Fruit fly (Drosophila melanogaster) whole organism, embryonic: ENCODE measurements around the gene CG14054.

Experiments
- ATbp ChIP-seq: fragments of 200-800 bp; sonication (Bioruptor generic); optimal IDR thresholded peaks from 2 replicates; lab custom pipeline; 2017; ENCODE audit warnings: missing biosample characterization, mild to moderate bottlenecking, missing genetic modification characterization, missing genetic modification reagents
- CG11723 ChIP-seq: fragments of 200-800 bp; sonication (Bioruptor generic); optimal IDR thresholded peaks from 2 replicates; lab custom pipeline; 2017; ENCODE audit warnings: missing biosample characterization, mild to moderate bottlenecking, missing genetic modification characterization
- CG13287 ChIP-seq: fragments of 200-800 bp; sonication (Bioruptor generic); IDR thresholded peaks from 2 replicates; pipeline ENCODE4 v1.3.6; 2022; ENCODE audit warnings: missing biosample characterization, missing genetic modification characterization; ENCODE audit not compliant: partially characterized antibody
- CG6689 ChIP-seq: fragments of 200-800 bp; sonication (Bioruptor generic); IDR thresholded peaks from 2 replicates; pipeline ENCODE4 v1.3.6; 2022; ENCODE audit warnings: missing biosample characterization, missing genetic modification characterization
- CG6791 ChIP-seq: fragments of 200-800 bp; sonication (Bioruptor generic); IDR thresholded peaks from 3 replicates; pipeline ENCODE4 v1.3.6; 2022; ENCODE audit warnings: missing biosample characterization, missing genetic modification characterization; ENCODE audit not compliant: partially characterized antibody
- CG9215 ChIP-seq: fragments of 200-800 bp; sonication (Bioruptor generic); IDR thresholded peaks from 2 replicates; pipeline ENCODE4 v1.3.6; 2022; ENCODE audit warnings: missing biosample characterization, missing genetic modification characterization
- CTCF ChIP-seq: fragments of 200-800 bp; sonication (Bioruptor generic); optimal IDR thresholded peaks from 2 replicates; lab custom pipeline; 2017; ENCODE audit warnings: missing biosample characterization, mild to moderate bottlenecking, missing genetic modification characterization, moderate library complexity
- HHEX ChIP-seq: fragments of 200-800 bp; sonication (Bioruptor generic); optimal IDR thresholded peaks from 3 replicates; lab custom pipeline; 2017; ENCODE audit warnings: missing biosample characterization, mild to moderate bottlenecking, missing genetic modification characterization, missing genetic modification reagents
- hkb ChIP-seq, 2 experiments: fragments of 200-800 bp in 1 of 2; fragments of >200 bp in 1 of 2; sonication (Bioruptor generic) in 1 of 2; IDR thresholded peaks in 1 of 2; optimal IDR thresholded peaks in 1 of 2; 2 replicates each; pipeline versions ENCODE4 v1.3.6 to Lab custom; 2017 to 2022; ENCODE audit warnings: missing biosample characterization in 1 of 2, missing genetic modification characterization in 1 of 2
- lola ChIP-seq, 3 experiments: fragments of >200 bp in 2 of 3; fragments of 200-800 bp in 1 of 3; sonication (Bioruptor generic) in 1 of 3; optimal IDR thresholded peaks; 2 replicates each; lab custom pipeline; 2017 to 2019; ENCODE audit warnings: missing biosample characterization in 3 of 3, missing genetic modification characterization in 3 of 3, mild to moderate bottlenecking in 1 of 3, moderate library complexity in 1 of 3
- tap ChIP-seq: fragments of 200-800 bp; optimal IDR thresholded peaks from 3 replicates; lab custom pipeline; 2019; ENCODE audit warnings: missing biosample characterization, mild to moderate bottlenecking, missing genetic modification characterization, moderate library complexity

dm6 chrX:2089812-2090211 lies 23.7 kb upstream of the CG14054 start:
- TF ChIP-seq CG11723 (GFP tag; lab: Kevin White, UChicago), result no peak
- no peak for TF ChIP-seq ATbp (GFP tag; lab: Kevin White, UChicago)
- no peak for TF ChIP-seq tap (tag; lab: Kevin White, UChicago)
- TF ChIP-seq CTCF, result no peak
- no peak for TF ChIP-seq lola (GFP tag; optimal IDR thresholded peaks at IDR 0.05; lab: Kevin White, UChicago)
- TF ChIP-seq CG9215 (GFP tag; lab: Robert Waterston, UW), result no peak
- no peak for TF ChIP-seq CG13287 (GFP tag; lab: Robert Waterston, UW)
- no peak for TF ChIP-seq CG6689 (GFP tag; lab: Robert Waterston, UW)
- no peak for TF ChIP-seq CG6791 (GFP tag; lab: Robert Waterston, UW)
- no peak for TF ChIP-seq hkb (optimal IDR thresholded peaks at IDR 0.05; lab: Kevin White, UChicago)
- no peak for TF ChIP-seq hkb (GFP tag; IDR thresholded peaks at IDR 0.05; lab: Robert Waterston, UW)
- TF ChIP-seq HHEX (GFP tag; lab: Kevin White, UChicago), result no peak
